Fruit fly (Drosophila melanogaster) whole organism, adult: ENCODE measurements around the gene CG5225.
A peak's percentile ranks its signal among the peaks of the same experiment; 100 is the strongest.

Experiments used
- CG11617 ChIP-seq: fragments of 200-800 bp; sonication (Bioruptor generic); optimal IDR thresholded peaks from 2 replicates; lab custom pipeline; 2017; ENCODE audit warnings: mild to moderate bottlenecking, missing biosample characterization, missing genetic modification reagents, missing genetic modification characterization
- CG12768 ChIP-seq: fragments of 200-800 bp; sonication (Bioruptor generic); optimal IDR thresholded peaks from 2 replicates; lab custom pipeline; 2017; ENCODE audit warnings: missing biosample characterization, missing genetic modification characterization, mild to moderate bottlenecking, moderate library complexity, missing genetic modification reagents
- CG14711 ChIP-seq: fragments of 200-800 bp; sonication (Bioruptor generic); optimal IDR thresholded peaks from 2 replicates; lab custom pipeline; 2018; ENCODE audit warnings: missing biosample characterization, mild to moderate bottlenecking, missing genetic modification characterization, moderate library complexity
- CG1620 ChIP-seq: fragments of 200-800 bp; sonication (Bioruptor generic); optimal IDR thresholded peaks from 2 replicates; lab custom pipeline; 2016; ENCODE audit warnings: missing biosample characterization, missing genetic modification characterization
- CG33017 ChIP-seq: fragments of 200-800 bp; sonication (Bioruptor generic); optimal IDR thresholded peaks from 2 replicates; lab custom pipeline; 2018; ENCODE audit warnings: missing biosample characterization, mild to moderate bottlenecking, missing genetic modification characterization, moderate library complexity
- CG5204 ChIP-seq: fragments of 200-800 bp; sonication (Bioruptor generic); optimal IDR thresholded peaks from 2 replicates; lab custom pipeline; 2016; ENCODE audit warnings: missing biosample characterization, missing genetic modification characterization
- CG7045 ChIP-seq: fragments of 200-800 bp; sonication (Bioruptor generic); optimal IDR thresholded peaks from 2 replicates; lab custom pipeline; 2017; ENCODE audit warnings: missing biosample characterization, mild to moderate bottlenecking, missing genetic modification characterization
- CG7101 ChIP-seq: fragments of 200-800 bp; sonication (Bioruptor generic); optimal IDR thresholded peaks from 2 replicates; lab custom pipeline; 2018; ENCODE audit warnings: missing biosample characterization, mild to moderate bottlenecking, missing genetic modification characterization, moderate library complexity
- Clk ChIP-seq: fragments of 200-800 bp; sonication (Bioruptor generic); optimal IDR thresholded peaks from 2 replicates; lab custom pipeline; 2017; ENCODE audit warnings: missing biosample characterization, missing genetic modification characterization
- Crg-1 ChIP-seq: fragments of 200-800 bp; sonication (Bioruptor generic); optimal IDR thresholded peaks from 2 replicates; lab custom pipeline; 2016; ENCODE audit warnings: missing biosample characterization, missing genetic modification characterization
- Hr96 ChIP-seq: fragments of 200-800 bp; sonication (Bioruptor generic); optimal IDR thresholded peaks from 2 replicates; lab custom pipeline; 2016; ENCODE audit warnings: missing biosample characterization, missing genetic modification characterization
- Mnt ChIP-seq: fragments of 200-800 bp; sonication (Bioruptor generic); optimal IDR thresholded peaks from 2 replicates; lab custom pipeline; 2016; ENCODE audit warnings: missing biosample characterization, mild to moderate bottlenecking, missing genetic modification characterization
- bab1 ChIP-seq: fragments of 200-800 bp; sonication (Bioruptor generic); optimal IDR thresholded peaks from 3 replicates; lab custom pipeline; 2019; ENCODE audit warnings: missing biosample characterization, mild to moderate bottlenecking, missing genetic modification characterization, moderate library complexity
- cic ChIP-seq: fragments of 200-800 bp; sonication (Bioruptor generic); optimal IDR thresholded peaks from 2 replicates; lab custom pipeline; 2017; ENCODE audit warnings: missing biosample characterization, mild to moderate bottlenecking, missing genetic modification characterization, moderate library complexity
- cnc ChIP-seq, 2 experiments: fragments of >200 bp; optimal IDR thresholded peaks; 2 replicates each; lab custom pipeline; 2017
- kay ChIP-seq: fragments of 200-800 bp; sonication (Bioruptor generic); peaks from one replicate; lab custom pipeline; 2016; ENCODE audit warnings: missing biosample characterization, missing genetic modification characterization, borderline replicate concordance
- ovo ChIP-seq: fragments of 200-800 bp; sonication (Bioruptor generic); optimal IDR thresholded peaks from 2 replicates; lab custom pipeline; 2016; ENCODE audit warnings: missing biosample characterization, missing genetic modification characterization
- pad ChIP-seq: fragments of 200-800 bp; sonication (Bioruptor generic); optimal IDR thresholded peaks from 3 replicates; lab custom pipeline; 2017; ENCODE audit warnings: missing biosample characterization, missing genetic modification characterization, mild to moderate bottlenecking, moderate library complexity, missing genetic modification reagents
- tj ChIP-seq: fragments of 200-800 bp; sonication (Bioruptor generic); optimal IDR thresholded peaks from 3 replicates; lab custom pipeline; 2017; ENCODE audit warnings: missing biosample characterization, mild to moderate bottlenecking, missing genetic modification characterization, moderate library complexity
- toe ChIP-seq: fragments of 200-800 bp; sonication (Bioruptor generic); optimal IDR thresholded peaks from 2 replicates; lab custom pipeline; 2016; ENCODE audit warnings: missing biosample characterization, missing genetic modification characterization

CG5225 gene

dm6 chr3R:17066828-17067430 lies 38.4 kb downstream of the CG5225 start:
- no peak for TF ChIP-seq cic
- TF ChIP-seq bab1 (GFP tag; lab: Kevin White, UChicago), result no peak
- no peak for TF ChIP-seq CG5204
- no peak for TF ChIP-seq CG14711 (tag; lab: Kevin White, UChicago)
- TF ChIP-seq kay (GFP tag; lab: Kevin White, UChicago), result no peak
- TF ChIP-seq tj, result no peak

- TF ChIP-seq CG12768 (GFP tag; lab: Kevin White, UChicago), result peak; percentile 16
- peak; percentile 4 for TF ChIP-seq CG7101
- TF ChIP-seq CG14711 (tag; lab: Kevin White, UChicago), result no peak
- no peak for TF ChIP-seq pad (GFP tag; lab: Kevin White, UChicago)
- TF ChIP-seq cic, result peak; percentile 74
- TF ChIP-seq kay (GFP tag; lab: Kevin White, UChicago), result peak; percentile 81
Observed at dm6 chr3R:17067721-17068120, 39.2 kb downstream of the CG5225 start.

- peak; percentile 21 for TF ChIP-seq bab1 (GFP tag; lab: Kevin White, UChicago)
- TF ChIP-seq toe (GFP tag; lab: Kevin White, UChicago), result no peak
- TF ChIP-seq CG11617 (GFP tag; lab: Kevin White, UChicago), result peak; percentile 54
- no peak for TF ChIP-seq CG33017
- peak; percentile 46 for TF ChIP-seq cic
- no peak for TF ChIP-seq cnc (optimal IDR thresholded peaks at IDR 0.05; lab: Kevin White, UChicago)
- peak; percentile 51 for TF ChIP-seq CG1620 (GFP tag; lab: Kevin White, UChicago)
- TF ChIP-seq Crg-1, result peak; percentile 66
- TF ChIP-seq ovo (GFP tag; lab: Kevin White, UChicago), result peak; percentile 31
- no peak for TF ChIP-seq kay (GFP tag; lab: Kevin White, UChicago)
- no peak for TF ChIP-seq Hr96
- TF ChIP-seq CG5204, result no peak
- TF ChIP-seq Mnt, result peak; percentile 99
- TF ChIP-seq CG7101, result peak; percentile 58
- no peak for TF ChIP-seq CG7045
- TF ChIP-seq CG12768 (GFP tag; lab: Kevin White, UChicago), result peak; percentile 35
- peak; percentile 33 for TF ChIP-seq CG14711 (tag; lab: Kevin White, UChicago)
- TF ChIP-seq pad (GFP tag; lab: Kevin White, UChicago), result peak; percentile 50
- peak; percentile 3 for TF ChIP-seq tj
- no peak for TF ChIP-seq Clk (GFP tag; lab: Kevin White, UChicago)
Observed at dm6 chr3R:17072526-17073114, 44.1 kb downstream of the CG5225 start, which contains the start of the genes Ns1 and mRpS11. Ns1 (minus strand) TSS chr3R:17072675. mRpS11 (plus strand) TSS chr3R:17072732.

dm6 chr3R:17077968-17078417 lies 49.5 kb downstream of the CG5225 start:
- TF ChIP-seq CG12768 (GFP tag; lab: Kevin White, UChicago) (peak; percentile 7), Clk (GFP tag; lab: Kevin White, UChicago) (no peak), kay (GFP tag; lab: Kevin White, UChicago) (no peak), cnc (optimal IDR thresholded peaks at IDR 0.05; lab: Kevin White, UChicago) (peak; percentile 75 to 96), tj (no peak), Hr96 (no peak), CG14711 (tag; lab: Kevin White, UChicago) (no peak), Mnt (peak; percentile 89), CG11617 (GFP tag; lab: Kevin White, UChicago) (no peak), ovo (GFP tag; lab: Kevin White, UChicago) (no peak), CG7101 (no peak), Crg-1 (peak; percentile 28), pad (GFP tag; lab: Kevin White, UChicago) (no peak), CG5204 (no peak), bab1 (GFP tag; lab: Kevin White, UChicago) (no peak), toe (GFP tag; lab: Kevin White, UChicago) (no peak), CG7045 (no peak), CG33017 (no peak), CG1620 (GFP tag; lab: Kevin White, UChicago) (no peak), cic (peak; percentile 95)

- TF ChIP-seq Clk (GFP tag; lab: Kevin White, UChicago) (no peak), toe (GFP tag; lab: Kevin White, UChicago) (no peak), CG1620 (GFP tag; lab: Kevin White, UChicago) (no peak), CG33017 (no peak), CG5204 (no peak), Mnt (peak; percentile 90), CG12768 (GFP tag; lab: Kevin White, UChicago) (peak; percentile 74), cic (peak; percentile 63), tj (peak; percentile 97), kay (GFP tag; lab: Kevin White, UChicago) (peak; percentile 98), Hr96 (peak; percentile 29), CG7045 (peak; percentile 9), CG14711 (tag; lab: Kevin White, UChicago) (no peak), cnc (optimal IDR thresholded peaks at IDR 0.05; lab: Kevin White, UChicago) (peak; percentile 98 to 100), pad (GFP tag; lab: Kevin White, UChicago) (peak; percentile 74)
Observed at dm6 chr3R:17078961-17079858, 50.7 kb downstream of the CG5225 start.
